Worm (Caenorhabditis elegans) whole organism, L2 larva: Measurements from ENCODE around the gene rde-4.

Experiments
- C34F6.9 ChIP-seq: fragments of 150-350 bp; optimal IDR thresholded peaks from 2 replicates; lab custom pipeline; 2014; ENCODE audit warnings: missing biosample characterization, missing genetic modification characterization
- F13H6.1 ChIP-seq: sonication (generic microtip); optimal IDR thresholded peaks from 2 replicates; lab custom pipeline; 2016; ENCODE audit warnings: missing genetic modification characterization, missing compliant biosample characterization
- ZK546.5 ChIP-seq: sonication (generic microtip); optimal IDR thresholded peaks from 2 replicates; lab custom pipeline; 2017; ENCODE audit warnings: missing biosample characterization, missing genetic modification characterization
- alr-1 ChIP-seq: fragments of 150-350 bp; optimal IDR thresholded peaks from 2 replicates; lab custom pipeline; 2014; ENCODE audit warnings: missing biosample characterization, missing genetic modification characterization
- aly-2 ChIP-seq: fragments of 150-350 bp; optimal IDR thresholded peaks from 2 replicates; lab custom pipeline; 2014; ENCODE audit warnings: missing biosample characterization, missing genetic modification characterization
- blmp-1 ChIP-seq: sonication (generic microtip); optimal IDR thresholded peaks from 2 replicates; lab custom pipeline; 2017; ENCODE audit warnings: missing genetic modification characterization, mild to moderate bottlenecking, missing compliant biosample characterization, antibody characterized with exemption, moderate library complexity; ENCODE audit not compliant: insufficient read depth
- ceh-16 ChIP-seq: fragments of 150-350 bp; optimal IDR thresholded peaks from 2 replicates; lab custom pipeline; 2014; ENCODE audit warnings: missing biosample characterization, missing genetic modification characterization
- ceh-82 ChIP-seq: fragments of 150-350 bp; optimal IDR thresholded peaks from 2 replicates; lab custom pipeline; 2014; ENCODE audit warnings: missing biosample characterization, missing genetic modification characterization
- egl-27 ChIP-seq: sonication (generic microtip); optimal IDR thresholded peaks from 3 replicates; lab custom pipeline; 2017; ENCODE audit warnings: missing biosample characterization, missing genetic modification reagents, missing genetic modification characterization
- elt-1 ChIP-seq: fragments of 150-350 bp; optimal IDR thresholded peaks from 2 replicates; lab custom pipeline; 2014; ENCODE audit warnings: missing biosample characterization, missing genetic modification characterization
- elt-3 ChIP-seq: sonication (generic microtip); optimal IDR thresholded peaks from 2 replicates; lab custom pipeline; 2017; ENCODE audit warnings: missing biosample characterization, missing genetic modification characterization
- fos-1 ChIP-seq: fragments of 150-350 bp; optimal IDR thresholded peaks from 2 replicates; lab custom pipeline; 2014; ENCODE audit warnings: missing biosample characterization, missing genetic modification characterization
- gmeb-1 ChIP-seq: fragments of 150-350 bp; optimal IDR thresholded peaks from 2 replicates; lab custom pipeline; 2014; ENCODE audit warnings: missing biosample characterization, missing genetic modification characterization
- lin-13 ChIP-seq: fragments of 150-350 bp; optimal IDR thresholded peaks from 2 replicates; lab custom pipeline; 2014; ENCODE audit warnings: missing biosample characterization, missing genetic modification reagents, missing genetic modification characterization
- lin-39 ChIP-seq: fragments of 150-350 bp; optimal IDR thresholded peaks from 2 replicates; lab custom pipeline; 2014; ENCODE audit warnings: missing biosample characterization, missing genetic modification reagents, missing genetic modification characterization
- lsy-2 ChIP-seq, 2 experiments: fragments of 150-350 bp in 1 of 2; sonication (generic microtip) in 1 of 2; optimal IDR thresholded peaks; 2 replicates each; lab custom pipeline; 2014 to 2017; ENCODE audit warnings: missing biosample characterization in 2 of 2, missing genetic modification characterization in 2 of 2
- mdl-1 ChIP-seq, 2 experiments: fragments of 150-350 bp in 1 of 2; sonication (generic microtip) in 1 of 2; optimal IDR thresholded peaks; 2 replicates each; lab custom pipeline; 2017; ENCODE audit warnings: missing biosample characterization in 2 of 2, missing genetic modification characterization in 2 of 2
- nhr-11 ChIP-seq: fragments of 150-350 bp; optimal IDR thresholded peaks from 2 replicates; lab custom pipeline; 2014; ENCODE audit warnings: missing biosample characterization, missing genetic modification characterization
- nhr-12 ChIP-seq: fragments of 150-350 bp; optimal IDR thresholded peaks from 2 replicates; lab custom pipeline; 2014; ENCODE audit warnings: missing biosample characterization, missing genetic modification characterization
- nhr-129 ChIP-seq: fragments of 150-350 bp; optimal IDR thresholded peaks from 2 replicates; lab custom pipeline; 2014; ENCODE audit warnings: missing biosample characterization, missing genetic modification characterization
- nhr-21 ChIP-seq: fragments of 150-350 bp; optimal IDR thresholded peaks from 2 replicates; lab custom pipeline; 2014; ENCODE audit warnings: missing biosample characterization, missing genetic modification characterization
- nhr-23 ChIP-seq: fragments of 150-350 bp; optimal IDR thresholded peaks from 2 replicates; lab custom pipeline; 2014; ENCODE audit warnings: missing biosample characterization, missing genetic modification reagents, missing genetic modification characterization
- nhr-237 ChIP-seq: fragments of 150-350 bp; optimal IDR thresholded peaks from 2 replicates; lab custom pipeline; 2014; ENCODE audit warnings: missing biosample characterization, missing genetic modification characterization
- nhr-6 ChIP-seq: fragments of 150-350 bp; optimal IDR thresholded peaks from 2 replicates; lab custom pipeline; 2014; ENCODE audit warnings: missing biosample characterization, missing genetic modification characterization
- nhr-77 ChIP-seq: fragments of 150-350 bp; optimal IDR thresholded peaks from 2 replicates; lab custom pipeline; 2014; ENCODE audit warnings: missing biosample characterization, missing genetic modification characterization
- peb-1 ChIP-seq: fragments of 150-350 bp; optimal IDR thresholded peaks from 2 replicates; lab custom pipeline; 2014; ENCODE audit warnings: missing biosample characterization, missing genetic modification characterization
- sem-4 ChIP-seq: fragments of 150-350 bp; optimal IDR thresholded peaks from 2 replicates; lab custom pipeline; 2014; ENCODE audit warnings: missing biosample characterization, missing genetic modification reagents, missing genetic modification characterization
- skn-1 ChIP-seq: sonication (generic microtip); optimal IDR thresholded peaks from 2 replicates; lab custom pipeline; 2017; ENCODE audit warnings: missing biosample characterization, missing genetic modification characterization
- sma-3 ChIP-seq: sonication (generic microtip); optimal IDR thresholded peaks from 2 replicates; lab custom pipeline; 2016; ENCODE audit warnings: missing genetic modification reagents, missing genetic modification characterization, missing compliant biosample characterization
- sma-9 ChIP-seq, 2 experiments: fragments of 150-350 bp in 1 of 2; sonication (generic microtip) in 1 of 2; optimal IDR thresholded peaks; 2 replicates each; lab custom pipeline; 2014 to 2016; ENCODE audit warnings: missing genetic modification characterization in 2 of 2, mild to moderate bottlenecking in 1 of 2, missing biosample characterization in 1 of 2, missing compliant biosample characterization in 1 of 2, missing genetic modification reagents in 1 of 2, moderate library complexity in 1 of 2
- snpc-4 ChIP-seq: fragments of 150-350 bp; optimal IDR thresholded peaks from 2 replicates; lab custom pipeline; 2014; ENCODE audit warnings: missing biosample characterization, missing genetic modification characterization
- unc-39 ChIP-seq: fragments of 150-350 bp; optimal IDR thresholded peaks from 2 replicates; lab custom pipeline; 2014; ENCODE audit warnings: missing biosample characterization, missing genetic modification characterization
- unc-55 ChIP-seq: fragments of 150-350 bp; sonication (generic microtip); optimal IDR thresholded peaks from 3 replicates; lab custom pipeline; 2014; ENCODE audit warnings: missing biosample characterization, missing genetic modification reagents, missing genetic modification characterization
- unc-62 ChIP-seq: fragments of 150-350 bp; optimal IDR thresholded peaks from 2 replicates; lab custom pipeline; 2014; ENCODE audit warnings: missing biosample characterization, missing genetic modification reagents, missing genetic modification characterization
- zag-1 ChIP-seq: fragments of 150-350 bp; optimal IDR thresholded peaks from 2 replicates; lab custom pipeline; 2014; ENCODE audit warnings: missing biosample characterization, missing genetic modification characterization
- ztf-4 ChIP-seq: fragments of 150-350 bp; optimal IDR thresholded peaks from 2 replicates; lab custom pipeline; 2014; ENCODE audit warnings: missing biosample characterization, missing genetic modification characterization

The rde-4 gene

DNA sequence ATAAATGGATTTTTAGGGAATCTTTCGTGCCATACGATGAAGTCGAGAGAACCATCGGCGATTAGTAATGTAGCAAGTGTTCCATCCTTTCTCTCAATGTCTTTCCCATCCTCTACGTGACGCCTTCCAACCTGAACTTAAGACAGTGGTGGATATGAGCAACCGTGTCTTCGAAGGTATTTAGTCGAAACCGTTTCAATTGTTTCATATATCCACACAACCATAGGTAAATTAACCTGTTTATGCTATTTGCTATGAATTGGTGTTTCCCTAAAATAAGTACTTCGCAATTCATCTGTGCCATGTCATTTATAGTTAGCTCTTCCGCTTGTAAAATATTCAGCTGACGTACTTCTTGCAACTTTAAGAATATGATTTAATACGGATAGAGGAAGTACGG lies 22.5 kb downstream of the rde-4 start:
- TF ChIP-seq elt-3 (tag; lab: Kevin White, UChicago) (no peak), lin-39 (no peak), elt-1 (tag; lab: Kevin White, UChicago) (no peak), aly-2 (tag; lab: Kevin White, UChicago) (no peak), unc-62 (GFP tag; lab: Kevin White, UChicago) (no peak), zag-1 (tag; lab: Kevin White, UChicago) (no peak), F13H6.1 (no peak), sma-3 (GFP tag; lab: Kevin White, UChicago) (no peak), skn-1 (tag; lab: Kevin White, UChicago) (no peak)

DNA sequence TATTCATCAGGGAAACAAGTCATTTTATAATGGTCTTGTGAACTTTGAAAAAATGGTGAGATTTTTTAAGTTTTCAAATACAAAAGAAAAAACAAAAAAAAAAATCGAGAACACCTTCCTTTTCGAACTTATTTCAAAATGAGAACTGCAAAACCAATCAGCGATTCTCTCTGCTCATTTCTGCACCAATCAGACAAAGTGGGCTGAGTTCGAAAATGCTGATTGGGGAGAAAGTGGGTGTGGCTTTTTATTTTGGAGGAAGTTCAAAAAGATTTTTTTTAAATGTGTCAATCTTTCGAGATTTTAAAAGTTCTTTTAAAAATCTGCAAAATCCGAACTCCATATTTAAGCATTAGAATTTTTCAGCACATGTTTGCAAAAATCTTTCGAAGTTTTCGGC lies 23.9 kb downstream of the rde-4 start:
- TF ChIP-seq ztf-4 (tag; lab: Kevin White, UChicago), result no peak
- no peak for TF ChIP-seq nhr-77 (tag; lab: Kevin White, UChicago)

DNA sequence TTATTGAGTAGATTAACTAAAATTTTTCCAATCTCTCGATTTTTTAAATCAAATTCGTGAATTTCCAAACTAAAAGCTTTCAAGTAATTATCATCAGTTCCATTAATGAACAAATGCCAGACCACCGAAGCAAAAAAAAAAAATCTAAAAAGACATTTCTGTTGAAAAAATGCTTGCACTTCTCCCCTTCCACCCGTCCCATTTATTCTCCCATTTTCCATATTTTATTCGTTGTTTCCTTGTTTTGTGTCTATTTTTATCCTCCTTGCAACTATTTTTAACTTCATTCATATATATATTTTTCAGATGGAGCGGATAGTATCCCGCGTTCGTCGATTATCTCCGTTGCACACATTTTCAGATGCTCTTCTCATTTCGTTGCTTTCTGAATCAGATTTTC lies 29.5 kb downstream of the rde-4 start, which contains the start of gene epac-1:
Gene epac-1, plus strand, starts transcription at position 301 of the 400 bp plus-strand sequence.
- TF ChIP-seq nhr-21 (tag; lab: Kevin White, UChicago), result no peak
- TF ChIP-seq gmeb-1, result no peak
- TF ChIP-seq fos-1 (tag; lab: Kevin White, UChicago), result no peak
- TF ChIP-seq blmp-1, result no peak
- TF ChIP-seq ztf-4 (tag; lab: Kevin White, UChicago), result no peak
- no peak for TF ChIP-seq nhr-12
- TF ChIP-seq sma-9 (GFP tag; optimal IDR thresholded peaks at IDR 0.05; lab: Kevin White, UChicago), result no peak
- no peak for TF ChIP-seq sma-9 (tag; optimal IDR thresholded peaks at IDR 0.05; lab: Kevin White, UChicago)
- TF ChIP-seq unc-62 (GFP tag; lab: Kevin White, UChicago), result no peak
- no peak for TF ChIP-seq C34F6.9 (tag; lab: Kevin White, UChicago)
- no peak for TF ChIP-seq sma-3 (GFP tag; lab: Kevin White, UChicago)
- no peak for TF ChIP-seq F13H6.1
- TF ChIP-seq mdl-1 (tag; optimal IDR thresholded peaks at IDR 0.05; lab: Kevin White, UChicago), result no peak

DNA sequence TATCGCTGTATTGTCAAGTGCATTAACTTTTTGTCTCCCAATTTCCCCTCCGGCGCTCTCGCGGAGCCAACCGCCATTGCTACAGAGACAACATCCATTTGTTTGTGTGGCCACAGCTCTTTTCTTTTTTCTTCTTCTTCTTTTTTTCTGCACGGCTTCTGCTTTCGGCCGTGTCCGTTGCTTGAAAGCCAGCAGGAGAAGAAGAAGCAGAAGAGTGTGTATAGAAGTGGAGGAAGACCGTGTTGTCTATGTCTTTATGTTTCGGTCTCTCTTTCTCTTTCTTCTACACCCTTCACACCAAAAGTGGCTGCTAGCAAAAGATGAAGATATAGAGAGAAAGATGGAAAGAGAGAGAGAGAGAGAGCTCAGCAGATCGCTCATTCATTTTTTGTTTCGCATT lies 30.6 kb downstream of the rde-4 start:
- TF ChIP-seq ceh-16 (tag; lab: Kevin White, UChicago) (no peak), snpc-4 (tag; lab: Kevin White, UChicago) (peak; percentile 60), sem-4 (tag; lab: Kevin White, UChicago) (no peak), nhr-11 (tag; lab: Kevin White, UChicago) (no peak), lin-39 (no peak), egl-27 (tag; lab: Kevin White, UChicago) (no peak), peb-1 (tag; lab: Kevin White, UChicago) (no peak), nhr-237 (tag; lab: Kevin White, UChicago) (no peak), lin-13 (GFP tag; lab: Kevin White, UChicago) (no peak), nhr-21 (tag; lab: Kevin White, UChicago) (no peak), nhr-23 (tag; lab: Kevin White, UChicago) (no peak), ceh-82 (tag; lab: Kevin White, UChicago) (no peak), unc-39 (tag; lab: Kevin White, UChicago) (no peak), lsy-2 (tag; optimal IDR thresholded peaks at IDR 0.05; lab: Kevin White, UChicago) (peak in 1 of 2 experiments; percentile 52), unc-55 (GFP tag; lab: Kevin White, UChicago) (peak; percentile 91), gmeb-1 (no peak), blmp-1 (no peak), alr-1 (tag; lab: Kevin White, UChicago) (no peak), C34F6.9 (tag; lab: Kevin White, UChicago) (peak; percentile 69), zag-1 (tag; lab: Kevin White, UChicago) (peak; percentile 20), nhr-6 (tag; lab: Kevin White, UChicago) (no peak), ZK546.5 (tag; lab: Kevin White, UChicago) (no peak), ztf-4 (tag; lab: Kevin White, UChicago) (no peak), mdl-1 (tag; optimal IDR thresholded peaks at IDR 0.05; lab: Kevin White, UChicago) (no peak), nhr-129 (tag; lab: Kevin White, UChicago) (peak; percentile 40)
- TF ChIP-seq, all 48 proteins: peak for 6
